Worm (Caenorhabditis elegans): ENCODE data around the gene rpl-43.

Gene rpl-43

ce11 chrII:14142098-14142554, 13.0 kb upstream of the rpl-43 start, which contains the start of gene cacn-1:
TSS of gene cacn-1 (minus strand) at chrII:14142148.
- TF ChIP-seq tbx-2 (tag; optimal IDR thresholded peaks at IDR 0.05) (peak; percentile 44), nhr-90 (tag; optimal IDR thresholded peaks at IDR 0.05; ENCODE audit: poor library complexity) (peak; percentile 65), lsy-2 (tag; optimal IDR thresholded peaks at IDR 0.05) (peak; percentile 48 to 55), snu-23 (GFP tag; optimal IDR thresholded peaks at IDR 0.05) (peak; percentile 55), ztf-11 (tag; optimal IDR thresholded peaks at IDR 0.05) (peak in 1 of 2 experiments; percentile 37), mab-9 (GFP tag; IDR thresholded peaks at IDR 0.05) (peak; percentile 57), lin-35 (GFP tag; optimal IDR thresholded peaks at IDR 0.05) (peak; percentile 30 to 44), swsn-7 (tag; optimal IDR thresholded peaks at IDR 0.05) (peak; percentile 47), efl-1 (optimal IDR thresholded peaks at IDR 0.05) (peak; percentile 46 to 62), efl-1 (GFP tag; optimal IDR thresholded peaks at IDR 0.05 in 1 of 2) (peak; percentile 58 to 96), ceh-8 (GFP tag; optimal IDR thresholded peaks at IDR 0.05) (peak; percentile 43), F16B12.6 (tag; optimal IDR thresholded peaks at IDR 0.05) (peak; percentile 93), unc-86 (tag; optimal IDR thresholded peaks at IDR 0.05) (peak; percentile 47), isw-1 (GFP tag; IDR thresholded peaks at IDR 0.05) (peak; percentile 45), nhr-85 (tag) (peak; percentile 57), nhr-47 (tag; optimal IDR thresholded peaks at IDR 0.05) (peak; percentile 66), ceh-88 (GFP tag; IDR thresholded peaks at IDR 0.05) (0 out of 2 replicates have a peak, but pooled peaks have one; percentile 8), mep-1 (tag; optimal IDR thresholded peaks at IDR 0.05) (peak; percentile 49), ceh-82 (tag; optimal IDR thresholded peaks at IDR 0.05) (peak; percentile 3 to 59 (median 34)), nhr-19 (GFP tag; conservative IDR thresholded peaks at IDR 0.05) (peak; percentile 68), dsc-1 (tag; optimal IDR thresholded peaks at IDR 0.05) (peak; percentile 14), dpl-1 (GFP tag; optimal IDR thresholded peaks at IDR 0.05) (peak; percentile 27 to 64 (median 51)), nhr-77 (tag; optimal IDR thresholded peaks at IDR 0.05) (peak; percentile 55), nhr-20 (tag; optimal IDR thresholded peaks at IDR 0.05) (peak; percentile 42), nhr-71 (tag; optimal IDR thresholded peaks at IDR 0.05) (peak; percentile 5), rnt-1 (tag; optimal IDR thresholded peaks at IDR 0.05) (peak; percentile 74), xbp-1 (tag; optimal IDR thresholded peaks at IDR 0.05) (peak; percentile 39)

- TF ChIP-seq tbx-2 (tag; optimal IDR thresholded peaks at IDR 0.05) (peak; percentile 76), hpl-2 (GFP tag; optimal IDR thresholded peaks at IDR 0.05) (no peak), nhr-77 (tag; optimal IDR thresholded peaks at IDR 0.05) (peak; percentile 78), ceh-90 (tag; optimal IDR thresholded peaks at IDR 0.05) (peak; percentile 66), egl-27 (tag; optimal IDR thresholded peaks at IDR 0.05) (no peak), blmp-1 (tag; optimal IDR thresholded peaks at IDR 0.05) (no peak), nhr-237 (tag; optimal IDR thresholded peaks at IDR 0.05) (no peak), ztf-11 (tag; optimal IDR thresholded peaks at IDR 0.05) (peak in 1 of 2 experiments; percentile 79), ets-5 (GFP tag; IDR thresholded peaks at IDR 0.05) (no peak), nhr-28 (tag; optimal IDR thresholded peaks at IDR 0.05) (no peak), lin-14 (GFP tag; optimal IDR thresholded peaks at IDR 0.05) (no peak), fkh-10 (GFP tag; optimal IDR thresholded peaks at IDR 0.05) (no peak), mep-1 (tag; optimal IDR thresholded peaks at IDR 0.05) (peak; percentile 54), Y116A8C.19 (tag; optimal IDR thresholded peaks at IDR 0.05; ENCODE audit: borderline replicate concordance) (peak; percentile 26), unc-130 (tag; optimal IDR thresholded peaks at IDR 0.05) (peak; percentile 73), ceh-63 (GFP tag; optimal IDR thresholded peaks at IDR 0.05) (peak; percentile 65), elt-3 (tag; optimal IDR thresholded peaks at IDR 0.05) (peak in 2 of 6 experiments; percentile 12 to 20), nhr-76 (tag; optimal IDR thresholded peaks at IDR 0.05) (no peak), elt-2 (tag; optimal IDR thresholded peaks at IDR 0.05) (peak; percentile 62), fkh-4 (tag; optimal IDR thresholded peaks at IDR 0.05; ENCODE audit: borderline replicate concordance) (peak; percentile 69), snpc-4 (tag; optimal IDR thresholded peaks at IDR 0.05) (peak; percentile 54), C34B4.2 (tag; optimal IDR thresholded peaks at IDR 0.05) (no peak), lin-15B (tag; optimal IDR thresholded peaks at IDR 0.05) (peak; percentile 16), tlp-1 (tag; optimal IDR thresholded peaks at IDR 0.05) (no peak), aha-1 (tag; optimal IDR thresholded peaks at IDR 0.05) (no peak), efl-3 (GFP tag; optimal IDR thresholded peaks at IDR 0.05) (no peak), C16A3.4 (tag; optimal IDR thresholded peaks at IDR 0.05) (peak; percentile 62), lir-3 (tag; optimal IDR thresholded peaks at IDR 0.05; ENCODE audit: poor library complexity) (peak; percentile 87), C04F5.9 (tag; optimal IDR thresholded peaks at IDR 0.05) (peak; percentile 79)
Observed at ce11 chrII:14143838-14144268, 11.2 kb upstream of the rpl-43 start, which contains the start of gene W03H9.2. TSS of gene W03H9.2 (minus strand) at chrII:14143869.
